Fruit fly (Drosophila melanogaster): ENCODE results near the gene Elys.

The Elys gene

dm6 chrX:19604997-19605396 lies 47.1 kb upstream of the Elys start, which contains the start of gene CG14207 (continued):
- peak in 1 of 2 experiments; percentile 18 for TF ChIP-seq dpn (GFP tag; optimal IDR thresholded peaks at IDR 0.05)
- no peak for TF ChIP-seq HmgD (GFP tag; optimal IDR thresholded peaks at IDR 0.05)
- no peak for TF ChIP-seq lmd (GFP tag; IDR thresholded peaks at IDR 0.05)
- TF ChIP-seq pros (GFP tag; optimal IDR thresholded peaks at IDR 0.05), result peak; percentile 28
- TF ChIP-seq Mes4 (GFP tag; optimal IDR thresholded peaks at IDR 0.05), result no peak
- peak; percentile 49 for TF ChIP-seq caup (GFP tag; optimal IDR thresholded peaks at IDR 0.05; ENCODE audit: severe bottlenecking)
- no peak for TF ChIP-seq vfl (GFP tag; optimal IDR thresholded peaks at IDR 0.05)
- no peak for TF ChIP-seq Vsx1 (GFP tag; optimal IDR thresholded peaks at IDR 0.05)
- peak; percentile 61; the same call in 1 of the 2 replicates for TF ChIP-seq chm (GFP tag; IDR thresholded peaks at IDR 0.05)
- peak; percentile 61; the same call in 2 of the 3 replicates for TF ChIP-seq Doc3 (GFP tag; IDR thresholded peaks at IDR 0.05; ENCODE audit: partially characterized antibody)
- 0 out of 2 replicates have a peak, but pooled peaks have one; percentile 14 for TF ChIP-seq CG31441 (GFP tag; IDR thresholded peaks at IDR 0.05)
- no peak for TF ChIP-seq p53 (GFP tag; optimal IDR thresholded peaks at IDR 0.05)
- TF ChIP-seq NfI (GFP tag; optimal IDR thresholded peaks at IDR 0.05), result peak; percentile 12
- peak; percentile 62; the same call in 2 of the 3 replicates for TF ChIP-seq CG16813 (GFP tag; IDR thresholded peaks at IDR 0.05; ENCODE audit: partially characterized antibody)
- TF ChIP-seq Dll (GFP tag; IDR thresholded peaks at IDR 0.05; ENCODE audit: partially characterized antibody), result peak; percentile 67
- TF ChIP-seq Nf-YC (tag; optimal IDR thresholded peaks at IDR 0.05), result peak; percentile 10
- TF ChIP-seq grn (GFP tag; optimal IDR thresholded peaks at IDR 0.05), result no peak
- peak; percentile 41; the same call in 1 of the 2 replicates for TF ChIP-seq slbo (GFP tag; IDR thresholded peaks at IDR 0.05)
- TF ChIP-seq CG32532 (GFP tag; IDR thresholded peaks at IDR 0.05), result peak; percentile 9; the same call in 1 of the 2 replicates
- peak; percentile 80 for TF ChIP-seq CG13287 (GFP tag; IDR thresholded peaks at IDR 0.05; ENCODE audit: partially characterized antibody)
- TF ChIP-seq YL-1 (GFP tag; optimal IDR thresholded peaks at IDR 0.05), result peak; percentile 10
- TF ChIP-seq Dip3 (GFP tag; optimal IDR thresholded peaks at IDR 0.05), result peak; percentile 2
- peak; percentile 86 for TF ChIP-seq CG2116 (GFP tag; optimal IDR thresholded peaks at IDR 0.05)
- TF ChIP-seq Dbx (GFP tag; IDR thresholded peaks at IDR 0.05), result peak; percentile 50; the same call in 2 of the 3 replicates
- peak; percentile 40 for TF ChIP-seq Sry-δ (GFP tag; optimal IDR thresholded peaks at IDR 0.05)
- TF ChIP-seq ATbp (GFP tag; optimal IDR thresholded peaks at IDR 0.05), result no peak
- TF ChIP-seq CG14710 (tag; optimal IDR thresholded peaks at IDR 0.05), result peak; percentile 11
- no peak for TF ChIP-seq crol (GFP tag; IDR thresholded peaks at IDR 0.05)
- no peak for TF ChIP-seq Mrtf (GFP tag; IDR thresholded peaks at IDR 0.05)
- TF ChIP-seq MESR4 (GFP tag; optimal IDR thresholded peaks at IDR 0.05), result peak; percentile 22
- TF ChIP-seq nerfin-2 (GFP tag; IDR thresholded peaks at IDR 0.05; ENCODE audit: partially characterized antibody), result peak; percentile 83
- TF ChIP-seq Fer1 (GFP tag; optimal IDR thresholded peaks at IDR 0.05), result peak; percentile 28
- TF ChIP-seq CG16815 (GFP tag; optimal IDR thresholded peaks at IDR 0.05), result no peak
- TF ChIP-seq CG3726 (GFP tag; IDR thresholded peaks at IDR 0.05), result no peak
- peak; percentile 49 for TF ChIP-seq her (GFP tag; optimal IDR thresholded peaks at IDR 0.05)
- TF ChIP-seq CG17359 (tag; optimal IDR thresholded peaks at IDR 0.05), result peak; percentile 3
- TF ChIP-seq CG9876 (GFP tag; optimal IDR thresholded peaks at IDR 0.05), result no peak
- no peak for TF ChIP-seq Hr51 (GFP tag; optimal IDR thresholded peaks at IDR 0.05)
- no peak for TF ChIP-seq Doc2 (GFP tag; IDR thresholded peaks at IDR 0.05)
- TF ChIP-seq Mad (GFP tag; optimal IDR thresholded peaks at IDR 0.05), result no peak
- peak; percentile 44 for TF ChIP-seq CG15514 (GFP tag; optimal IDR thresholded peaks at IDR 0.05)
- TF ChIP-seq Hr39 (optimal IDR thresholded peaks at IDR 0.05), result no peak
- TF ChIP-seq CG7963 (GFP tag; IDR thresholded peaks at IDR 0.05; ENCODE audit: partially characterized antibody), result peak; percentile 87
- no peak for TF ChIP-seq toy (GFP tag; IDR thresholded peaks at IDR 0.05)
- peak; percentile 32 for TF ChIP-seq Atf6 (GFP tag; IDR thresholded peaks at IDR 0.05)
- TF ChIP-seq Chrac-16 (GFP tag; optimal IDR thresholded peaks at IDR 0.05), result no peak
- peak; percentile 0 for TF ChIP-seq cg (GFP tag; optimal IDR thresholded peaks at IDR 0.05)
- TF ChIP-seq mam (GFP tag; optimal IDR thresholded peaks at IDR 0.05), result no peak
- TF ChIP-seq HLH4C (GFP tag; IDR thresholded peaks at IDR 0.05; ENCODE audit: partially characterized antibody), result peak; percentile 88
- TF ChIP-seq tgo (GFP tag; IDR thresholded peaks at IDR 0.05), result no peak

All from whole organism, embryonic.